Fruit fly (Drosophila melanogaster): Measurements from ENCODE around the gene EndoGI.

Gene EndoGI

dm6 chr2L:16267159-16268065, 9.9 kb downstream of the EndoGI start (continued):
- peak; percentile 55 for TF ChIP-seq CG3032 (tag; optimal IDR thresholded peaks at IDR 0.05)
- peak; percentile 32 for TF ChIP-seq Hr4 (GFP tag; optimal IDR thresholded peaks at IDR 0.05)

- no peak for TF ChIP-seq acj6 (GFP tag; optimal IDR thresholded peaks at IDR 0.05)
- no peak for TF ChIP-seq CG6808 (GFP tag; optimal IDR thresholded peaks at IDR 0.05)
- no peak for TF ChIP-seq svp (GFP tag)
- TF ChIP-seq CG31627 (GFP tag; optimal IDR thresholded peaks at IDR 0.05) = no peak
- TF ChIP-seq fd85E (GFP tag; optimal IDR thresholded peaks at IDR 0.05) = no peak
- no peak for TF ChIP-seq Met (GFP tag; optimal IDR thresholded peaks at IDR 0.05)
- TF ChIP-seq CG11294 (GFP tag; IDR thresholded peaks at IDR 0.05) = no peak
- TF ChIP-seq Hr39 (GFP tag; optimal IDR thresholded peaks at IDR 0.05) = no peak
- no peak for TF ChIP-seq OdsH (GFP tag; optimal IDR thresholded peaks at IDR 0.05)
- TF ChIP-seq Eip93F (GFP tag; optimal IDR thresholded peaks at IDR 0.05) = no peak
- no peak for TF ChIP-seq Sox102F (GFP tag; optimal IDR thresholded peaks at IDR 0.05)
- no peak for TF ChIP-seq Hr38 (GFP tag; optimal IDR thresholded peaks at IDR 0.05)
- TF ChIP-seq CG10631 (GFP tag; optimal IDR thresholded peaks at IDR 0.05) = no peak
- no peak for TF ChIP-seq Gug (GFP tag; IDR thresholded peaks at IDR 0.05)
- peak; percentile 56 for TF ChIP-seq dsx (GFP tag; optimal IDR thresholded peaks at IDR 0.05; ENCODE audit: poor library complexity, severe bottlenecking)
- no peak for TF ChIP-seq CG8319 (GFP tag; optimal IDR thresholded peaks at IDR 0.05)
- TF ChIP-seq CG8632 (GFP tag; optimal IDR thresholded peaks at IDR 0.05) = no peak
- no peak for TF ChIP-seq Sox15 (GFP tag; optimal IDR thresholded peaks at IDR 0.05)
- TF ChIP-seq CG6792 (GFP tag; optimal IDR thresholded peaks at IDR 0.05) = no peak
- no peak for TF ChIP-seq CG34406 (GFP tag; optimal IDR thresholded peaks at IDR 0.05)
- TF ChIP-seq net (GFP tag; optimal IDR thresholded peaks at IDR 0.05) = peak; percentile 40
- TF ChIP-seq dac (GFP tag; optimal IDR thresholded peaks at IDR 0.05) = no peak
- no peak for TF ChIP-seq fd59A (GFP tag; optimal IDR thresholded peaks at IDR 0.05)
- TF ChIP-seq fkh (GFP tag; optimal IDR thresholded peaks at IDR 0.05) = no peak
- TF ChIP-seq CG6854 (GFP tag; optimal IDR thresholded peaks at IDR 0.05) = peak; percentile 58
- TF ChIP-seq lz (GFP tag; optimal IDR thresholded peaks at IDR 0.05) = no peak
- no peak for TF ChIP-seq CG32006 (GFP tag; optimal IDR thresholded peaks at IDR 0.05)
- TF ChIP-seq Sox14 (GFP tag; optimal IDR thresholded peaks at IDR 0.05) = no peak
- TF ChIP-seq Smox (GFP tag; optimal IDR thresholded peaks at IDR 0.05) = no peak
- TF ChIP-seq CG1621 (tag; optimal IDR thresholded peaks at IDR 0.05) = no peak
- TF ChIP-seq achi (GFP tag; optimal IDR thresholded peaks at IDR 0.05) = no peak
- TF ChIP-seq topi (GFP tag; optimal IDR thresholded peaks at IDR 0.05) = no peak
- TF ChIP-seq vri (GFP tag; optimal IDR thresholded peaks at IDR 0.05) = peak; percentile 54
- no peak for TF ChIP-seq pdm3 (GFP tag; optimal IDR thresholded peaks at IDR 0.05)
- TF ChIP-seq eg (GFP tag; IDR thresholded peaks at IDR 0.05) = no peak
- no peak for TF ChIP-seq CG4318 (GFP tag; optimal IDR thresholded peaks at IDR 0.05)
- no peak for TF ChIP-seq esn (GFP tag; optimal IDR thresholded peaks at IDR 0.05)
- TF ChIP-seq CG6163 (GFP tag; IDR thresholded peaks at IDR 0.05) = no peak
- no peak for TF ChIP-seq salr (GFP tag; optimal IDR thresholded peaks at IDR 0.05)
- no peak for TF ChIP-seq ss (GFP tag; optimal IDR thresholded peaks at IDR 0.05)
- TF ChIP-seq CG6276 (GFP tag; optimal IDR thresholded peaks at IDR 0.05) = peak; percentile 32
- TF ChIP-seq Lpt (GFP tag; optimal IDR thresholded peaks at IDR 0.05) = peak; percentile 42
- TF ChIP-seq CG7368 (GFP tag; optimal IDR thresholded peaks at IDR 0.05) = no peak
- TF ChIP-seq Ets21C (GFP tag; optimal IDR thresholded peaks at IDR 0.05) = no peak
- TF ChIP-seq CG10669 (GFP tag; optimal IDR thresholded peaks at IDR 0.05) = no peak
- no peak for TF ChIP-seq CG9139 (GFP tag; optimal IDR thresholded peaks at IDR 0.05)
- no peak for TF ChIP-seq CG3919 (GFP tag; optimal IDR thresholded peaks at IDR 0.05)
- no peak for TF ChIP-seq Hr4 (GFP tag; optimal IDR thresholded peaks at IDR 0.05)
These were observed 10.6 kb downstream of the EndoGI start for dm6 chr2L:16268107-16268539.

All from whole organism, prepupa.